Worm (Caenorhabditis elegans) whole organism, L3 larva: ENCODE measurements around the gene nlp-33.

Experiments used
- R02D3.7 ChIP-seq: fragments of 150-350 bp; optimal IDR thresholded peaks from 2 replicates; lab custom pipeline; 2014; ENCODE audit warnings: missing biosample characterization, missing genetic modification characterization
- ZK546.5 ChIP-seq: sonication (generic microtip); optimal IDR thresholded peaks from 2 replicates; lab custom pipeline; 2017; ENCODE audit warnings: missing biosample characterization, missing genetic modification characterization
- aly-2 ChIP-seq: fragments of 150-350 bp; optimal IDR thresholded peaks from 2 replicates; lab custom pipeline; 2014; ENCODE audit warnings: missing biosample characterization, missing genetic modification characterization
- ama-1 ChIP-seq: fragments of 150-350 bp; optimal IDR thresholded peaks from 2 replicates; lab custom pipeline; 2018
- ceh-16 ChIP-seq: sonication (generic microtip); optimal IDR thresholded peaks from 2 replicates; lab custom pipeline; 2017; ENCODE audit warnings: missing biosample characterization, missing genetic modification characterization
- ceh-82 ChIP-seq: fragments of 150-350 bp; optimal IDR thresholded peaks from 2 replicates; lab custom pipeline; 2014; ENCODE audit warnings: missing biosample characterization, missing genetic modification characterization
- ceh-9 ChIP-seq: sonication (generic microtip); optimal IDR thresholded peaks from 2 replicates; lab custom pipeline; 2018; ENCODE audit warnings: missing biosample characterization, missing genetic modification characterization
- daf-12 ChIP-seq: fragments of 150-350 bp; optimal IDR thresholded peaks from 2 replicates; lab custom pipeline; 2014; ENCODE audit warnings: missing biosample characterization, missing genetic modification reagents, missing genetic modification characterization
- egl-27 ChIP-seq: sonication (generic microtip); optimal IDR thresholded peaks from 4 replicates; lab custom pipeline; 2017; ENCODE audit warnings: missing biosample characterization, missing genetic modification reagents, missing genetic modification characterization
- elt-1 ChIP-seq: fragments of 150-350 bp; optimal IDR thresholded peaks from 2 replicates; lab custom pipeline; 2014; ENCODE audit warnings: missing biosample characterization, missing genetic modification characterization
- elt-2 ChIP-seq: sonication (generic microtip); optimal IDR thresholded peaks from 2 replicates; lab custom pipeline; 2016; ENCODE audit warnings: missing genetic modification reagents, mild to moderate bottlenecking, missing genetic modification characterization, missing compliant biosample characterization
- elt-3 ChIP-seq, 3 experiments: fragments of 150-350 bp in 1 of 3; sonication (generic microtip) in 2 of 3; optimal IDR thresholded peaks; 2 replicates in 2 of 3; 4 replicates in 1 of 3; lab custom pipeline; 2014 to 2017; ENCODE audit warnings: missing biosample characterization in 3 of 3, missing genetic modification characterization in 3 of 3
- fkh-10 ChIP-seq: sonication (generic microtip); optimal IDR thresholded peaks from 2 replicates; lab custom pipeline; 2017; ENCODE audit warnings: missing biosample characterization, missing genetic modification reagents, missing genetic modification characterization
- fkh-2 ChIP-seq: fragments of 150-350 bp; optimal IDR thresholded peaks from 2 replicates; lab custom pipeline; 2014; ENCODE audit warnings: missing biosample characterization, missing genetic modification reagents, missing genetic modification characterization
- fos-1 ChIP-seq: fragments of 150-350 bp; optimal IDR thresholded peaks from 2 replicates; lab custom pipeline; 2014; ENCODE audit warnings: missing biosample characterization, missing genetic modification characterization
- hmg-11 ChIP-seq: sonication (generic microtip); optimal IDR thresholded peaks from 2 replicates; lab custom pipeline; 2016; ENCODE audit warnings: missing genetic modification characterization, missing compliant biosample characterization
- jun-1 ChIP-seq: fragments of 150-350 bp; optimal IDR thresholded peaks from 2 replicates; lab custom pipeline; 2014; ENCODE audit warnings: missing biosample characterization, missing genetic modification reagents, missing genetic modification characterization
- lin-39 ChIP-seq: fragments of 150-350 bp; optimal IDR thresholded peaks from 2 replicates; lab custom pipeline; 2018; ENCODE audit warnings: missing biosample characterization, missing genetic modification reagents, missing genetic modification characterization
- mdl-1 ChIP-seq: fragments of 150-350 bp; optimal IDR thresholded peaks from 2 replicates; lab custom pipeline; 2014; ENCODE audit warnings: missing biosample characterization, missing genetic modification characterization
- nfya-1 ChIP-seq: sonication (generic microtip); optimal IDR thresholded peaks from 2 replicates; lab custom pipeline; 2017; ENCODE audit warnings: missing genetic modification characterization, mild to moderate bottlenecking, missing compliant biosample characterization, antibody characterized with exemption, moderate library complexity; ENCODE audit not compliant: insufficient read depth
- nhr-11 ChIP-seq: fragments of 150-350 bp; optimal IDR thresholded peaks from 2 replicates; lab custom pipeline; 2014; ENCODE audit warnings: missing biosample characterization, missing genetic modification characterization
- nhr-23 ChIP-seq: fragments of 150-350 bp; optimal IDR thresholded peaks from 2 replicates; lab custom pipeline; 2014; ENCODE audit warnings: missing biosample characterization, missing genetic modification reagents, missing genetic modification characterization
- nhr-237 ChIP-seq: fragments of 150-350 bp; optimal IDR thresholded peaks from 2 replicates; lab custom pipeline; 2014; ENCODE audit warnings: missing biosample characterization, missing genetic modification characterization
- nhr-25 ChIP-seq: sonication (generic microtip); optimal IDR thresholded peaks from 2 replicates; lab custom pipeline; 2017; ENCODE audit warnings: missing biosample characterization, missing genetic modification characterization
- nhr-28 ChIP-seq: fragments of 150-350 bp; optimal IDR thresholded peaks from 2 replicates; lab custom pipeline; 2014; ENCODE audit warnings: missing biosample characterization, missing genetic modification characterization
- nhr-43 ChIP-seq: sonication (generic microtip); optimal IDR thresholded peaks from 2 replicates; lab custom pipeline; 2016; ENCODE audit warnings: mild to moderate bottlenecking, missing genetic modification characterization, missing compliant biosample characterization; ENCODE audit not compliant: poor library complexity, severe bottlenecking
- nhr-76 ChIP-seq: fragments of 150-350 bp; sonication (generic microtip); optimal IDR thresholded peaks from 5 replicates; lab custom pipeline; 2014; ENCODE audit warnings: missing biosample characterization, missing genetic modification characterization
- skn-1 ChIP-seq: fragments of 150-350 bp; optimal IDR thresholded peaks from 2 replicates; lab custom pipeline; 2014; ENCODE audit warnings: missing biosample characterization, missing genetic modification characterization
- tbx-2 ChIP-seq: sonication (generic microtip); optimal IDR thresholded peaks from 2 replicates; lab custom pipeline; 2016; ENCODE audit warnings: mild to moderate bottlenecking, missing genetic modification characterization, missing compliant biosample characterization
- unc-39 ChIP-seq: sonication (generic microtip); optimal IDR thresholded peaks from 4 replicates; lab custom pipeline; 2017; ENCODE audit warnings: missing biosample characterization, missing genetic modification characterization
- unc-62 ChIP-seq: fragments of 150-350 bp; sonication (generic microtip); optimal IDR thresholded peaks from 4 replicates; lab custom pipeline; 2014; ENCODE audit warnings: missing biosample characterization, missing genetic modification reagents, missing genetic modification characterization
- zag-1 ChIP-seq: fragments of 150-350 bp; optimal IDR thresholded peaks from 2 replicates; lab custom pipeline; 2014; ENCODE audit warnings: missing biosample characterization, missing genetic modification characterization
- ztf-11 ChIP-seq: fragments of 150-350 bp; optimal IDR thresholded peaks from 2 replicates; lab custom pipeline; 2014; ENCODE audit warnings: missing biosample characterization, missing genetic modification characterization
- ztf-4 ChIP-seq: fragments of 150-350 bp; optimal IDR thresholded peaks from 2 replicates; lab custom pipeline; 2014; ENCODE audit warnings: missing biosample characterization, missing genetic modification characterization

nlp-33 gene

ce11 chrV:11141179-11141578 lies 6.0 kb upstream of the nlp-33 start, which contains the start of gene folt-1:
Gene folt-1, plus strand, starts transcription at chrV:11141479.
- no peak for TF ChIP-seq nhr-23 (tag; lab: Kevin White, UChicago)
- TF ChIP-seq mdl-1 (tag; lab: Kevin White, UChicago): no peak
- no peak for TF ChIP-seq elt-3 (tag; optimal IDR thresholded peaks at IDR 0.05; lab: Kevin White, UChicago)
- TF ChIP-seq ztf-4: no peak
- no peak for TF ChIP-seq nhr-76 (tag; lab: Kevin White, UChicago)
- no peak for TF ChIP-seq nhr-25
- TF ChIP-seq hmg-11 (tag; lab: Kevin White, UChicago): no peak
- TF ChIP-seq ZK546.5 (tag; lab: Kevin White, UChicago): no peak
- no peak for TF ChIP-seq nhr-43 (tag; lab: Kevin White, UChicago)
- TF ChIP-seq aly-2 (tag; lab: Kevin White, UChicago): no peak
- TF ChIP-seq ceh-9 (tag; lab: Kevin White, UChicago): no peak
- TF ChIP-seq ama-1 (lab: Kevin White, UChicago): no peak
- TF ChIP-seq, all 47 proteins: peak for 0

DNA sequence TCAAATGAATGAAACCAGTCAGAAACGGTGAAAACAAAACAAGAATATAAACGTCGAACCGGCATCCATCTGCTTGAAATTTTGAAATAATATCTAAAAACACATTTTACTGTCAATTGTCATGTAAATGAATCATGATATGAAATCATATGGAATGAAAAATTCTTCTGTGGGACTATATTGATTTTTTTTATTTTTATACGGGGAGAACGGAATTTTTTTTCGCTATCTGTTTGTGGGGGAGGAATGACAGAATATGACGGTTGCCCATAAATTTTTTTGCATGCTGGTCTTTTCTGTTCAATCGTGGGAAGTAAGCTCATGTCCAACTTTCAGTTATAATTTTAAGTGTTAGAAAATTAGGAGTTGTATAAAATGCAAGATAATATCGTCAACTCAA lies 2.5 kb upstream of the nlp-33 start, which contains the start of gene C06H2.7:
TSS of gene C06H2.7 (minus strand) at position 101 of the 400 bp plus-strand sequence.
- TF ChIP-seq egl-27 (tag; lab: Kevin White, UChicago) (no peak), unc-39 (tag; lab: Kevin White, UChicago) (no peak), jun-1 (tag; lab: Kevin White, UChicago) (no peak), nhr-237 (tag; lab: Kevin White, UChicago) (no peak), R02D3.7 (no peak), unc-62 (GFP tag; lab: Kevin White, UChicago) (no peak), nfya-1 (no peak), hmg-11 (tag; lab: Kevin White, UChicago) (no peak), lin-39 (tag; lab: Kevin White, UChicago) (no peak), ztf-4 (no peak), zag-1 (no peak), elt-1 (tag; lab: Kevin White, UChicago) (no peak), nhr-28 (tag; lab: Kevin White, UChicago) (no peak), fkh-10 (GFP tag; lab: Kevin White, UChicago) (no peak), fos-1 (no peak), fkh-2 (no peak), ztf-11 (tag; lab: Kevin White, UChicago) (no peak), aly-2 (tag; lab: Kevin White, UChicago) (no peak), elt-3 (tag; optimal IDR thresholded peaks at IDR 0.05; lab: Kevin White, UChicago) (no peak)

DNA sequence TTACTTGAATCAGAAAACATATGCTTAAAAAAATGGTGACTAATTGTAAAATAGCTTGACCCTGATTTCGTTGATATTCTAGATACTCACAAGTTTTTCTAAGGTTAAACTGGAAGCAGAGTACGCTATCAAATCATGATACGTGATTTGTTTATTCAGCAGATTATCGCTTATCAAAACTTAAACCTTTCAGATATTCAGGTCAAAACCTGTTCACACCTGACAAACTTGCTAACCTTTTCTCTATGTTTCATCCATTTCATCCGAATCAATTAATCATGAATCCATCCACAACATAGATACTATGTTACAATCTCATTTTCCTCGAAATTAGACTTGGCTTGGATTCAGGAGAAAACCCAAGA lies 616 bp downstream of the nlp-33 start:
- TF ChIP-seq nhr-25: peak; percentile 57
- TF ChIP-seq tbx-2 (tag; lab: Kevin White, UChicago): peak; percentile 41
- no peak for TF ChIP-seq nhr-11 (tag; lab: Kevin White, UChicago)
- no peak for TF ChIP-seq nhr-28 (tag; lab: Kevin White, UChicago)
- TF ChIP-seq ztf-4: peak; percentile 55
- no peak for TF ChIP-seq nhr-237 (tag; lab: Kevin White, UChicago)
- TF ChIP-seq daf-12 (tag; lab: Kevin White, UChicago): peak; percentile 1
- peak; percentile 84 for TF ChIP-seq ama-1 (lab: Kevin White, UChicago)
- TF ChIP-seq nhr-43 (tag; lab: Kevin White, UChicago): peak; percentile 76
- peak in 1 of 3 experiments; percentile 6 for TF ChIP-seq elt-3 (tag; optimal IDR thresholded peaks at IDR 0.05; lab: Kevin White, UChicago)
- peak; percentile 35 for TF ChIP-seq nhr-23 (tag; lab: Kevin White, UChicago)
- no peak for TF ChIP-seq elt-2 (tag; lab: Kevin White, UChicago)
- TF ChIP-seq, all 47 proteins: peak for 8

DNA sequence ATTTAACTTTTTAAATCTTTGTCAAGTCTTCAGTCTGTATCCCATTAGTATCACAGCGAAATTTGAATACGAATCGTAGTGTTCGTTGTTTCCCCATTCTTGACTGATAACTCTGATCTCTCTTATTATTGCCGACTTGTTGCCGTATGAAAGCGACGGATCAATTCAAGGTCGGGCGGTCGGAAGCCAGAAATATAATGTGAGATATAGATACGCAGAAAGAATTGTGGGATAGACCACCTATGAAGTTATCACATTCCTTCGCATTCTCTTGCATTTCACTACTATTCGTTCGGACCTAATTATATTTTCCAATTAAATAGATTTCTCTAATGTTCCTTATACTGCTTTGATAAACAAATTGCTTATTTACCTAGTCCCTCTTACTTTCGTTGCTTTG lies 1.8 kb downstream of the nlp-33 start:
- TF ChIP-seq unc-39 (tag; lab: Kevin White, UChicago): no peak
- TF ChIP-seq skn-1: no peak
- TF ChIP-seq elt-3 (tag; optimal IDR thresholded peaks at IDR 0.05; lab: Kevin White, UChicago): peak in 1 of 3 experiments; percentile 36
- no peak for TF ChIP-seq tbx-2 (tag; lab: Kevin White, UChicago)
- TF ChIP-seq nhr-76 (tag; lab: Kevin White, UChicago): no peak
- no peak for TF ChIP-seq ceh-16
- TF ChIP-seq egl-27 (tag; lab: Kevin White, UChicago): no peak
- TF ChIP-seq ama-1 (lab: Kevin White, UChicago): no peak
- TF ChIP-seq nfya-1: no peak
- no peak for TF ChIP-seq lin-39 (tag; lab: Kevin White, UChicago)
- no peak for TF ChIP-seq mdl-1 (tag; lab: Kevin White, UChicago)
- no peak for TF ChIP-seq ztf-11 (tag; lab: Kevin White, UChicago)
- TF ChIP-seq ceh-82 (tag; lab: Kevin White, UChicago): no peak
- peak; percentile 36 for TF ChIP-seq nhr-25
- TF ChIP-seq, all 47 proteins: peak for 2
